Worm (Caenorhabditis elegans) whole organism, L4 larva: ENCODE results near the gene Y43F8C.9.
A peak's percentile ranks its signal among the peaks of the same experiment; 100 is the strongest.

ENCODE experiments used
- F26F4.8 ChIP-seq: fragments of 200-800 bp; sonication (Bioruptor generic); conservative IDR thresholded peaks from 2 replicates; pipeline ENCODE4 v1.3.6; 2022; ENCODE audit warnings: missing genetic modification characterization, missing compliant biosample characterization
- F44E2.7 ChIP-seq: fragments of 200-800 bp; sonication (Bioruptor generic); IDR thresholded peaks from 2 replicates; pipeline ENCODE4 v2.1.2; 2022; ENCODE audit warnings: missing genetic modification characterization, missing compliant biosample characterization
- R02D3.7 ChIP-seq: fragments of 150-350 bp; sonication (generic microtip); optimal IDR thresholded peaks from 3 replicates; lab custom pipeline; 2014; ENCODE audit warnings: missing biosample characterization, missing genetic modification characterization
- T20F7.1 ChIP-seq: fragments of 200-800 bp; sonication (Bioruptor generic); optimal IDR thresholded peaks from 2 replicates; lab custom pipeline; 2018; ENCODE audit warnings: mild to moderate bottlenecking, missing genetic modification characterization, missing compliant biosample characterization
- Y105C5A.15 ChIP-seq: fragments of 200-800 bp; sonication (Bioruptor generic); IDR thresholded peaks from 2 replicates; pipeline ENCODE4 v1.3.6; 2022; ENCODE audit warnings: missing genetic modification characterization, missing compliant biosample characterization
- Y5F2A.4 ChIP-seq: fragments of 200-800 bp; sonication (Bioruptor generic); optimal IDR thresholded peaks from 2 replicates; lab custom pipeline; 2018; ENCODE audit warnings: mild to moderate bottlenecking, missing genetic modification characterization, missing compliant biosample characterization
- ZK546.5 ChIP-seq, 2 experiments: sonication (generic microtip); optimal IDR thresholded peaks; 2 replicates each; lab custom pipeline; 2017; ENCODE audit warnings: missing biosample characterization in 2 of 2, missing genetic modification characterization in 2 of 2
- aha-1 ChIP-seq: fragments of 150-350 bp; peaks from one replicate; lab custom pipeline; 2014; ENCODE audit warnings: missing biosample characterization, missing genetic modification characterization
- ama-1 ChIP-seq: fragments of 150-350 bp; optimal IDR thresholded peaks from 2 replicates; lab custom pipeline; 2014; ENCODE audit warnings: inconsistent platforms, mixed read lengths
- arid-1 ChIP-seq: fragments of 200-800 bp; sonication (Bioruptor generic); conservative IDR thresholded peaks from 2 replicates; pipeline ENCODE4 v1.3.6; 2022; ENCODE audit warnings: missing genetic modification reagents, missing genetic modification characterization, missing compliant biosample characterization
- ceh-44 ChIP-seq: fragments of 200-800 bp; sonication (Bioruptor generic); IDR thresholded peaks from 2 replicates; pipeline ENCODE4 v1.3.6; 2022; ENCODE audit warnings: missing genetic modification reagents, missing genetic modification characterization, missing compliant biosample characterization
- ceh-82 ChIP-seq: sonication (generic microtip); optimal IDR thresholded peaks from 2 replicates; lab custom pipeline; 2017; ENCODE audit warnings: missing biosample characterization, missing genetic modification characterization
- ctbp-1 ChIP-seq: fragments of 200-800 bp; sonication (Bioruptor generic); IDR thresholded peaks from 2 replicates; pipeline ENCODE4 v1.3.6; 2022; ENCODE audit warnings: missing genetic modification reagents, missing genetic modification characterization, missing compliant biosample characterization
- daf-12 ChIP-seq: fragments of 150-350 bp; optimal IDR thresholded peaks from 2 replicates; lab custom pipeline; 2014; ENCODE audit warnings: missing biosample characterization, missing genetic modification reagents, missing genetic modification characterization
- daf-16 ChIP-seq, 3 experiments: sonication (generic microtip); optimal IDR thresholded peaks; 2 replicates each; lab custom pipeline; 2016 to 2017; ENCODE audit warnings: missing genetic modification characterization in 3 of 3, missing genetic modification reagents in 3 of 3, mild to moderate bottlenecking in 2 of 3, missing compliant biosample characterization in 2 of 3, missing biosample characterization in 1 of 3, moderate library complexity in 1 of 3
- dmd-9 ChIP-seq: fragments of 200-800 bp; sonication (Bioruptor generic); IDR thresholded peaks from 2 replicates; pipeline ENCODE4 v1.3.6; 2022; ENCODE audit warnings: missing genetic modification reagents, missing genetic modification characterization, missing compliant biosample characterization
- dpl-1 ChIP-seq: fragments of 150-350 bp; optimal IDR thresholded peaks from 2 replicates; lab custom pipeline; 2014; ENCODE audit warnings: missing biosample characterization, missing genetic modification reagents, missing genetic modification characterization
- fos-1 ChIP-seq: fragments of 150-350 bp; optimal IDR thresholded peaks from 2 replicates; lab custom pipeline; 2014; ENCODE audit warnings: missing biosample characterization, missing genetic modification characterization
- hmg-1.1 ChIP-seq: fragments of 200-800 bp; sonication (Bioruptor generic); IDR thresholded peaks from 2 replicates; pipeline ENCODE4 v1.3.6; 2022; ENCODE audit warnings: missing genetic modification reagents, missing genetic modification characterization, missing compliant biosample characterization
- jun-1 ChIP-seq: fragments of 150-350 bp; optimal IDR thresholded peaks from 2 replicates; lab custom pipeline; 2014; ENCODE audit warnings: missing biosample characterization, missing genetic modification reagents, missing genetic modification characterization
- lim-7 ChIP-seq: fragments of 200-800 bp; sonication (Bioruptor generic); IDR thresholded peaks from 2 replicates; pipeline ENCODE4 v1.3.6; 2022; ENCODE audit warnings: missing genetic modification characterization, missing compliant biosample characterization
- lsy-2 ChIP-seq, 2 experiments: fragments of 150-350 bp in 1 of 2; sonication (generic microtip) in 1 of 2; optimal IDR thresholded peaks; 2 replicates each; lab custom pipeline; 2014 to 2017; ENCODE audit warnings: missing biosample characterization in 2 of 2, missing genetic modification characterization in 2 of 2
- madf-5 ChIP-seq, 2 experiments: fragments of 200-800 bp; sonication (Bioruptor generic); IDR thresholded peaks; 2 replicates each; pipeline ENCODE4 v1.3.6; 2022; ENCODE audit warnings: missing compliant biosample characterization in 2 of 2, missing genetic modification characterization in 2 of 2
- mdl-1 ChIP-seq, 2 experiments: fragments of 150-350 bp in 1 of 2; sonication (generic microtip) in 1 of 2; optimal IDR thresholded peaks; 2 replicates each; lab custom pipeline; 2014 to 2017; ENCODE audit warnings: missing biosample characterization in 2 of 2, missing genetic modification characterization in 2 of 2
- mep-1 ChIP-seq: fragments of 150-350 bp; sonication (generic microtip); optimal IDR thresholded peaks from 3 replicates; lab custom pipeline; 2014; ENCODE audit warnings: missing biosample characterization, missing genetic modification characterization
- mes-2 ChIP-seq: sonication (generic microtip); optimal IDR thresholded peaks from 2 replicates; lab custom pipeline; 2016; ENCODE audit warnings: missing genotype, mild to moderate bottlenecking, missing genetic modification characterization, missing compliant biosample characterization; ENCODE audit not compliant: poor library complexity, severe bottlenecking
- nhr-10 ChIP-seq: fragments of 150-350 bp; optimal IDR thresholded peaks from 2 replicates; lab custom pipeline; 2014; ENCODE audit warnings: missing biosample characterization, missing genetic modification characterization
- nhr-11 ChIP-seq: fragments of 150-350 bp; optimal IDR thresholded peaks from 2 replicates; lab custom pipeline; 2014; ENCODE audit warnings: missing biosample characterization, missing genetic modification characterization
- nhr-25 ChIP-seq: sonication (generic microtip); optimal IDR thresholded peaks from 2 replicates; lab custom pipeline; 2017; ENCODE audit warnings: missing genetic modification characterization, mild to moderate bottlenecking, missing compliant biosample characterization, antibody characterized with exemption, moderate library complexity, borderline replicate concordance; ENCODE audit not compliant: insufficient read depth
- nhr-28 ChIP-seq: fragments of 150-350 bp; optimal IDR thresholded peaks from 2 replicates; lab custom pipeline; 2014; ENCODE audit warnings: missing biosample characterization, missing genetic modification characterization
- pha-4 ChIP-seq, 2 experiments: fragments of 150-350 bp in 1 of 2; fragments of 200-800 bp in 1 of 2; sonication (Bioruptor generic) in 1 of 2; IDR thresholded peaks in 1 of 2; optimal IDR thresholded peaks in 1 of 2; 2 replicates each; pipeline versions ENCODE4 v1.3.6 to Lab custom; 2014 to 2022; ENCODE audit warnings: missing genetic modification characterization in 2 of 2, missing genetic modification reagents in 2 of 2, missing biosample characterization in 1 of 2, missing compliant biosample characterization in 1 of 2
- rbr-2 ChIP-seq: sonication (generic microtip); optimal IDR thresholded peaks from 2 replicates; lab custom pipeline; 2016; ENCODE audit warnings: missing genotype, missing genetic modification characterization, missing compliant biosample characterization
- sdz-12 ChIP-seq: fragments of 200-800 bp; sonication (Bioruptor generic); optimal IDR thresholded peaks from 2 replicates; lab custom pipeline; 2018; ENCODE audit warnings: mild to moderate bottlenecking, missing genetic modification characterization, missing compliant biosample characterization
- snpc-1.2 ChIP-seq: fragments of 200-800 bp; sonication (Bioruptor generic); IDR thresholded peaks from 2 replicates; pipeline ENCODE4 v1.3.6; 2022; ENCODE audit warnings: missing genetic modification reagents, missing genetic modification characterization, missing compliant biosample characterization
- spr-1 ChIP-seq: sonication (generic microtip); optimal IDR thresholded peaks from 2 replicates; lab custom pipeline; 2016; ENCODE audit warnings: mild to moderate bottlenecking, missing genetic modification characterization, missing compliant biosample characterization
- tag-97 ChIP-seq: fragments of 200-800 bp; sonication (Bioruptor generic); IDR thresholded peaks from 2 replicates; pipeline ENCODE4 v1.3.6; 2022; ENCODE audit warnings: missing genetic modification characterization, missing compliant biosample characterization
- tra-1 ChIP-seq: fragments of 200-800 bp; sonication (Bioruptor generic); IDR thresholded peaks from 2 replicates; pipeline ENCODE4 v1.3.6; 2022; ENCODE audit warnings: missing genetic modification reagents, missing genetic modification characterization, missing compliant biosample characterization
- unc-130 ChIP-seq: sonication (generic microtip); optimal IDR thresholded peaks from 2 replicates; lab custom pipeline; 2016; ENCODE audit warnings: missing genetic modification reagents, missing genetic modification characterization, missing compliant biosample characterization

Gene Y43F8C.9

ce11 chrV:19666308-19666707 is 20.4 kb downstream of the Y43F8C.9 start (continued):
- TF ChIP-seq dmd-9: no peak
- TF ChIP-seq ceh-44 (GFP tag; lab: Robert Waterston, UW): no peak
- TF ChIP-seq unc-130 (GFP tag; lab: Kevin White, UChicago): no peak
- peak in 1 of 2 experiments; percentile 60 for TF ChIP-seq mdl-1 (tag; optimal IDR thresholded peaks at IDR 0.05; lab: Kevin White, UChicago)
- no peak for TF ChIP-seq lsy-2 (tag; optimal IDR thresholded peaks at IDR 0.05; lab: Kevin White, UChicago)
- no peak for TF ChIP-seq fos-1 (tag; lab: Kevin White, UChicago)
- peak; percentile 31 for TF ChIP-seq aha-1
- TF ChIP-seq F26F4.8: no peak
- peak; percentile 12 for TF ChIP-seq nhr-25 (tag; lab: Kevin White, UChicago)
- no peak for TF ChIP-seq rbr-2
- TF ChIP-seq F44E2.7: no peak
- no peak for TF ChIP-seq daf-12 (tag; lab: Kevin White, UChicago)
- TF ChIP-seq ceh-82 (tag; lab: Kevin White, UChicago): no peak
- peak; percentile 49 for TF ChIP-seq nhr-28
- no peak for TF ChIP-seq mes-2 (tag; lab: Kevin White, UChicago)
- no peak for TF ChIP-seq snpc-1.2
- TF ChIP-seq nhr-10: no peak

- TF ChIP-seq snpc-1.2 (no peak), jun-1 (tag; lab: Kevin White, UChicago) (no peak), tra-1 (no peak), unc-130 (GFP tag; lab: Kevin White, UChicago) (no peak), mep-1 (tag; lab: Kevin White, UChicago) (no peak), dpl-1 (no peak), Y5F2A.4 (GFP tag; lab: Kevin White, UChicago) (no peak), sdz-12 (GFP tag; lab: Kevin White, UChicago) (no peak), Y105C5A.15 (GFP tag; lab: Robert Waterston, UW) (no peak), daf-16 (GFP tag; optimal IDR thresholded peaks at IDR 0.05; lab: Kevin White, UChicago) (no peak), daf-16 (tag; optimal IDR thresholded peaks at IDR 0.05; lab: Kevin White, UChicago) (no peak), nhr-10 (no peak)
- TF ChIP-seq, all 104 proteins: peak for 0
Observed at ce11 chrV:19667716-19668115, 21.8 kb downstream of the Y43F8C.9 start.

- TF ChIP-seq Y105C5A.15 (GFP tag; lab: Robert Waterston, UW): no peak
- no peak for TF ChIP-seq jun-1 (tag; lab: Kevin White, UChicago)
- no peak for TF ChIP-seq T20F7.1 (GFP tag; lab: Kevin White, UChicago)
- TF ChIP-seq hmg-1.1 (GFP tag; lab: Robert Waterston, UW): no peak
- TF ChIP-seq lim-7 (GFP tag; lab: Robert Waterston, UW): no peak
- no peak for TF ChIP-seq spr-1 (tag; lab: Kevin White, UChicago)
- no peak for TF ChIP-seq R02D3.7 (tag; lab: Kevin White, UChicago)
- no peak for TF ChIP-seq ctbp-1
- no peak for TF ChIP-seq snpc-1.2
- TF ChIP-seq nhr-11 (tag; lab: Kevin White, UChicago): no peak
- no peak for TF ChIP-seq ZK546.5 (tag; optimal IDR thresholded peaks at IDR 0.05; lab: Kevin White, UChicago)
Observed at ce11 chrV:19668213-19668612, 22.3 kb downstream of the Y43F8C.9 start.

ce11 chrV:19669959-19670358 is 24.1 kb downstream of the Y43F8C.9 start, which contains the start of gene Y43F8C.11:
Gene Y43F8C.11, plus strand, starts transcription at chrV:19670259.
- TF ChIP-seq madf-5 (GFP tag; IDR thresholded peaks at IDR 0.05; lab: Robert Waterston, UW) (no peak), nhr-28 (no peak), ama-1 (lab: Kevin White, UChicago) (no peak), tag-97 (GFP tag; lab: Robert Waterston, UW) (no peak), arid-1 (GFP tag; lab: Robert Waterston, UW) (no peak), unc-130 (GFP tag; lab: Kevin White, UChicago) (no peak), T20F7.1 (GFP tag; lab: Kevin White, UChicago) (no peak), pha-4 (GFP tag; IDR thresholded peaks at IDR 0.05; lab: Robert Waterston, UW) (no peak), pha-4 (tag; optimal IDR thresholded peaks at IDR 0.05; lab: Kevin White, UChicago) (no peak)
- TF ChIP-seq, all 104 proteins: peak for 0
